Fruit fly (Drosophila melanogaster) whole organism, embryonic: Measurements from ENCODE around the gene how.

Experiments used
- Abd-B ChIP-seq: fragments of 200-800 bp; sonication (Bioruptor generic); optimal IDR thresholded peaks from 2 replicates; lab custom pipeline; 2018; ENCODE audit warnings: missing biosample characterization, mild to moderate bottlenecking, missing genetic modification characterization, moderate library complexity
- Adf1 ChIP-seq: fragments of 200-800 bp; sonication (Bioruptor generic); IDR thresholded peaks from 2 replicates; pipeline ENCODE4 v1.3.6; 2022; ENCODE audit warnings: missing biosample characterization, missing genetic modification characterization
- Aef1 ChIP-seq: fragments of 200-800 bp; sonication (Bioruptor generic); IDR thresholded peaks from 3 replicates; pipeline ENCODE4 v1.3.6; 2022; ENCODE audit warnings: missing biosample characterization, missing genetic modification characterization
- CG11696 ChIP-seq: fragments of 200-800 bp; sonication (Bioruptor generic); IDR thresholded peaks from 2 replicates; pipeline ENCODE4 v1.3.6; 2022; ENCODE audit warnings: missing biosample characterization, missing genetic modification characterization
- CG13775 ChIP-seq: fragments of 200-800 bp; sonication (Bioruptor generic); optimal IDR thresholded peaks from 3 replicates; lab custom pipeline; 2017; ENCODE audit warnings: missing biosample characterization, mild to moderate bottlenecking, missing genetic modification characterization
- CG14050 ChIP-seq: fragments of 200-800 bp; sonication (Bioruptor generic); IDR thresholded peaks from 3 replicates; pipeline ENCODE4 v1.3.6; 2022; ENCODE audit warnings: missing biosample characterization, missing genetic modification characterization
- CG16779 ChIP-seq: fragments of 200-800 bp; sonication (Bioruptor generic); IDR thresholded peaks from 2 replicates; pipeline ENCODE4 v1.3.6; 2022; ENCODE audit warnings: missing biosample characterization, missing genetic modification characterization
- CG17568 ChIP-seq: fragments of 200-800 bp; sonication (Bioruptor generic); optimal IDR thresholded peaks from 2 replicates; lab custom pipeline; 2018; ENCODE audit warnings: missing biosample characterization, mild to moderate bottlenecking, missing genetic modification characterization, moderate library complexity
- CG1792 ChIP-seq: fragments of 200-800 bp; sonication (Bioruptor generic); optimal IDR thresholded peaks from 2 replicates; lab custom pipeline; 2016; ENCODE audit warnings: missing biosample characterization, missing genetic modification characterization
- CG18476 ChIP-seq: fragments of 200-800 bp; sonication (Bioruptor generic); optimal IDR thresholded peaks from 2 replicates; lab custom pipeline; 2016; ENCODE audit warnings: missing biosample characterization, mild to moderate bottlenecking, missing genetic modification characterization
- CG2199 ChIP-seq: fragments of 200-800 bp; sonication (Bioruptor generic); IDR thresholded peaks from 3 replicates; pipeline ENCODE4 v1.3.6; 2022; ENCODE audit warnings: missing biosample characterization, missing genetic modification characterization
- CG2202 ChIP-seq: fragments of 200-800 bp; sonication (Bioruptor generic); optimal IDR thresholded peaks from 2 replicates; lab custom pipeline; 2018; ENCODE audit warnings: missing biosample characterization, mild to moderate bottlenecking, missing genetic modification characterization
- CG34224 ChIP-seq: fragments of 200-800 bp; sonication (Bioruptor generic); IDR thresholded peaks from 3 replicates; pipeline ENCODE4 v1.3.6; 2022; ENCODE audit warnings: missing biosample characterization, missing genetic modification characterization; ENCODE audit not compliant: partially characterized antibody
- CG5245 ChIP-seq: fragments of 200-800 bp; sonication (Bioruptor generic); optimal IDR thresholded peaks from 3 replicates; lab custom pipeline; 2016; ENCODE audit warnings: missing biosample characterization, missing genetic modification characterization
- CG6683 ChIP-seq: fragments of 200-800 bp; sonication (Bioruptor generic); optimal IDR thresholded peaks from 2 replicates; lab custom pipeline; 2017; ENCODE audit warnings: missing biosample characterization, mild to moderate bottlenecking, missing genetic modification characterization, missing genetic modification reagents
- CG6765 ChIP-seq: fragments of 200-800 bp; sonication (Bioruptor generic); optimal IDR thresholded peaks from 3 replicates; lab custom pipeline; 2017; ENCODE audit warnings: missing biosample characterization, mild to moderate bottlenecking, missing genetic modification characterization
- CG6813 ChIP-seq: fragments of 200-800 bp; sonication (Bioruptor generic); optimal IDR thresholded peaks from 2 replicates; lab custom pipeline; 2017; ENCODE audit warnings: missing biosample characterization, missing genetic modification characterization, mild to moderate bottlenecking, moderate library complexity, missing genetic modification reagents
- CG7556 ChIP-seq: fragments of 200-800 bp; sonication (Bioruptor generic); optimal IDR thresholded peaks from 2 replicates; lab custom pipeline; 2017; ENCODE audit warnings: missing biosample characterization, mild to moderate bottlenecking, missing genetic modification characterization
- CG8290 ChIP-seq, 3 experiments: fragments of 200-800 bp; sonication (Bioruptor generic); optimal IDR thresholded peaks; 2 replicates each; lab custom pipeline; 2016 to 2019; ENCODE audit warnings: missing biosample characterization in 3 of 3, missing genetic modification characterization in 3 of 3, mild to moderate bottlenecking in 2 of 3, moderate library complexity in 1 of 3
- CG9797 ChIP-seq: fragments of 200-800 bp; sonication (Bioruptor generic); optimal IDR thresholded peaks from 3 replicates; lab custom pipeline; 2018; ENCODE audit warnings: missing biosample characterization, mild to moderate bottlenecking, missing genetic modification characterization
- Fer3 ChIP-seq: fragments of 200-800 bp; sonication (Bioruptor generic); optimal IDR thresholded peaks from 2 replicates; lab custom pipeline; 2018; ENCODE audit warnings: missing biosample characterization, mild to moderate bottlenecking, missing genetic modification characterization, moderate library complexity
- HLH3B ChIP-seq: fragments of 200-800 bp; sonication (Bioruptor generic); IDR thresholded peaks from 2 replicates; pipeline ENCODE4 v1.3.6; 2022; ENCODE audit warnings: missing biosample characterization, missing genetic modification characterization
- HLH54F ChIP-seq: fragments of 200-800 bp; sonication (Bioruptor generic); optimal IDR thresholded peaks from 3 replicates; lab custom pipeline; 2016; ENCODE audit warnings: missing biosample characterization, missing genetic modification characterization
- Hey ChIP-seq: fragments of 200-800 bp; sonication (Bioruptor generic); optimal IDR thresholded peaks from 3 replicates; lab custom pipeline; 2018; ENCODE audit warnings: missing biosample characterization, mild to moderate bottlenecking, missing genetic modification characterization
- MBD-R2 ChIP-seq: fragments of 200-800 bp; sonication (Bioruptor generic); IDR thresholded peaks from 2 replicates; pipeline ENCODE4 v1.3.6; 2022; ENCODE audit warnings: missing biosample characterization, missing genetic modification characterization
- NFAT ChIP-seq: fragments of 200-800 bp; sonication (Bioruptor generic); IDR thresholded peaks from 2 replicates; pipeline ENCODE4 v1.3.6; 2022; ENCODE audit warnings: missing biosample characterization, missing genetic modification characterization
- Oaz ChIP-seq: fragments of 200-800 bp; sonication (Bioruptor generic); IDR thresholded peaks from 2 replicates; pipeline ENCODE4 v1.3.6; 2022; ENCODE audit warnings: missing biosample characterization, missing genetic modification characterization
- chif ChIP-seq, 2 experiments: fragments of 200-800 bp; sonication (Bioruptor generic); optimal IDR thresholded peaks; 3 replicates each; lab custom pipeline; 2016; ENCODE audit warnings: missing biosample characterization in 2 of 2, missing genetic modification characterization in 2 of 2
- danr ChIP-seq: fragments of 200-800 bp; sonication (Bioruptor generic); IDR thresholded peaks from 2 replicates; pipeline ENCODE4 v1.3.6; 2022; ENCODE audit warnings: missing biosample characterization, missing genetic modification characterization
- dati ChIP-seq: fragments of 200-800 bp; sonication (Bioruptor generic); IDR thresholded peaks from 2 replicates; pipeline ENCODE4 v1.3.6; 2022; ENCODE audit warnings: missing biosample characterization, missing genetic modification characterization
- ems ChIP-seq: fragments of 200-800 bp; sonication (Bioruptor generic); optimal IDR thresholded peaks from 3 replicates; lab custom pipeline; 2016; ENCODE audit warnings: missing biosample characterization, missing genetic modification characterization
- en ChIP-seq: fragments of 200-800 bp; sonication (Bioruptor generic); optimal IDR thresholded peaks from 2 replicates; lab custom pipeline; 2016; ENCODE audit warnings: missing biosample characterization, missing genetic modification characterization
- exex ChIP-seq: fragments of 200-800 bp; sonication (Bioruptor generic); optimal IDR thresholded peaks from 4 replicates; lab custom pipeline; 2018; ENCODE audit warnings: missing biosample characterization, mild to moderate bottlenecking, missing genetic modification characterization, moderate library complexity
- eyg ChIP-seq: fragments of 200-800 bp; sonication (Bioruptor generic); optimal IDR thresholded peaks from 3 replicates; lab custom pipeline; 2016; ENCODE audit warnings: missing biosample characterization, missing genetic modification characterization
- fd64A ChIP-seq: fragments of 200-800 bp; sonication (Bioruptor generic); optimal IDR thresholded peaks from 3 replicates; lab custom pipeline; 2018; ENCODE audit warnings: missing biosample characterization, mild to moderate bottlenecking, missing genetic modification characterization
- gfzf ChIP-seq: fragments of 200-800 bp; sonication (Bioruptor generic); optimal IDR thresholded peaks from 2 replicates; lab custom pipeline; 2016; ENCODE audit warnings: missing biosample characterization, mild to moderate bottlenecking, missing genetic modification characterization, moderate library complexity
- hb ChIP-seq: fragments of 200-800 bp; sonication (Bioruptor generic); IDR thresholded peaks from 3 replicates; pipeline ENCODE4 v1.3.6; 2022; ENCODE audit warnings: missing biosample characterization, missing genetic modification characterization; ENCODE audit not compliant: partially characterized antibody
- lab ChIP-seq: fragments of 200-800 bp; sonication (Bioruptor generic); optimal IDR thresholded peaks from 3 replicates; lab custom pipeline; 2017; ENCODE audit warnings: missing biosample characterization, missing genetic modification characterization, mild to moderate bottlenecking, moderate library complexity, missing genetic modification reagents
- lola ChIP-seq, 3 experiments: fragments of >200 bp in 2 of 3; fragments of 200-800 bp in 1 of 3; sonication (Bioruptor generic) in 1 of 3; optimal IDR thresholded peaks; 2 replicates each; lab custom pipeline; 2017 to 2019; ENCODE audit warnings: missing biosample characterization in 3 of 3, missing genetic modification characterization in 3 of 3, mild to moderate bottlenecking in 1 of 3, moderate library complexity in 1 of 3
- nau ChIP-seq: fragments of 200-800 bp; sonication (Bioruptor generic); optimal IDR thresholded peaks from 3 replicates; lab custom pipeline; 2017; ENCODE audit warnings: missing biosample characterization, mild to moderate bottlenecking, missing genetic modification characterization, missing genetic modification reagents
- odd ChIP-seq: fragments of 200-800 bp; sonication (Bioruptor generic); optimal IDR thresholded peaks from 2 replicates; lab custom pipeline; 2017; ENCODE audit warnings: missing biosample characterization, mild to moderate bottlenecking, missing genetic modification characterization
- p53 ChIP-seq: fragments of 200-800 bp; sonication (Bioruptor generic); optimal IDR thresholded peaks from 2 replicates; lab custom pipeline; 2016; ENCODE audit warnings: missing biosample characterization, missing genetic modification characterization
- pita ChIP-seq: fragments of 200-800 bp; sonication (Bioruptor generic); optimal IDR thresholded peaks from 2 replicates; lab custom pipeline; 2017; ENCODE audit warnings: missing biosample characterization, mild to moderate bottlenecking, missing genetic modification characterization
- prd ChIP-seq, 3 experiments: fragments of >200 bp in 2 of 3; fragments of 200-800 bp in 1 of 3; sonication (Bioruptor generic) in 1 of 3; optimal IDR thresholded peaks in 2 of 3; IDR thresholded peaks in 1 of 3; 2 replicates in 2 of 3; 3 replicates in 1 of 3; pipeline versions ENCODE4 v1.3.6 to Lab custom; 2017 to 2022; ENCODE audit warnings: missing biosample characterization in 1 of 3, missing genetic modification characterization in 1 of 3
- run ChIP-seq: fragments of 200-800 bp; sonication (Bioruptor generic); optimal IDR thresholded peaks from 3 replicates; lab custom pipeline; 2018; ENCODE audit warnings: missing biosample characterization, mild to moderate bottlenecking, missing genetic modification characterization
- scrt ChIP-seq: fragments of 200-800 bp; sonication (Bioruptor generic); optimal IDR thresholded peaks from 2 replicates; lab custom pipeline; 2018; ENCODE audit warnings: missing biosample characterization, mild to moderate bottlenecking, missing genetic modification characterization, moderate library complexity
- seq ChIP-seq: fragments of 200-800 bp; sonication (Bioruptor generic); IDR thresholded peaks from 2 replicates; pipeline ENCODE4 v1.3.6; 2022; ENCODE audit warnings: missing biosample characterization, missing genetic modification characterization
- shn ChIP-seq: fragments of 200-800 bp; sonication (Bioruptor generic); optimal IDR thresholded peaks from 3 replicates; lab custom pipeline; 2016; ENCODE audit warnings: missing biosample characterization, missing genetic modification characterization
- sim ChIP-seq: fragments of 200-800 bp; sonication (Bioruptor generic); IDR thresholded peaks from 2 replicates; pipeline ENCODE4 v1.3.6; 2022; ENCODE audit warnings: missing biosample characterization, missing genetic modification characterization
- tio ChIP-seq: fragments of 200-800 bp; sonication (Bioruptor generic); optimal IDR thresholded peaks from 2 replicates; lab custom pipeline; 2017; ENCODE audit warnings: missing biosample characterization, missing genetic modification characterization, inconsistent platforms

how gene

DNA sequence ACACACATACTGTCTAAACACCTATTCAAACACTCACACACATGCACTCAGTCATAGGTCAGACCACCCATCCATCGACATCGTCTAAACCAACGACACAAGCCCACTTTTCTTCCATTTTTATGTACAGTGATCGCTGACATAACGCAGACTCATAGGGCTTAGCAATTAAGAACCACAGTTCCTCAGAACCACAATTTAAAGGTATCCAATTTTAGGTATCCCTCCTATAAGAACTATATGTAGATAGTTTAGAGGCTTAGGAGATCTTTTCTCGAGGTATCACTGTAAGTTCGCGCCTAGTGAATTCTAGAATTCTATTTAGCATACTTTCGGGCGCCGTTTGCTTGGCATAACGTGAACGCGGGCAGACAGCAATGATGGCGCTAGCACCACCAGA, 49.1 kb upstream of the how start (continued):
- TF ChIP-seq CG6813 (no peak), eyg (GFP tag; lab: Kevin White, UChicago) (peak; percentile 16), CG34224 (GFP tag; lab: Robert Waterston, UW) (no peak), Oaz (GFP tag; lab: Robert Waterston, UW) (no peak), hb (GFP tag; lab: Robert Waterston, UW) (no peak), CG1792 (GFP tag; lab: Kevin White, UChicago) (no peak), fd64A (GFP tag; lab: Kevin White, UChicago) (no peak), CG8290 (GFP tag; optimal IDR thresholded peaks at IDR 0.05; lab: Kevin White, UChicago) (no peak), CG8290 (tag; optimal IDR thresholded peaks at IDR 0.05; lab: Kevin White, UChicago) (no peak), Abd-B (GFP tag; lab: Kevin White, UChicago) (peak; percentile 66), MBD-R2 (peak; percentile 20; the same call in 1 of the 2 replicates), Fer3 (tag; lab: Kevin White, UChicago) (no peak), danr (peak; percentile 32; the same call in 1 of the 2 replicates), run (tag; lab: Kevin White, UChicago) (no peak), Hey (tag; lab: Kevin White, UChicago) (no peak), prd (optimal IDR thresholded peaks at IDR 0.05; lab: Kevin White, UChicago) (no peak), prd (GFP tag; IDR thresholded peaks at IDR 0.05; lab: Robert Waterston, UW) (peak; percentile 70; the same call in 2 of the 3 replicates), pita (no peak), scrt (no peak), Adf1 (GFP tag; lab: Robert Waterston, UW) (no peak), exex (no peak), en (no peak), Aef1 (GFP tag; lab: Robert Waterston, UW) (peak; percentile 67), CG2202 (tag; lab: Kevin White, UChicago) (no peak), CG7556 (GFP tag; lab: Kevin White, UChicago) (no peak), lola (GFP tag; optimal IDR thresholded peaks at IDR 0.05; lab: Kevin White, UChicago) (no peak), ems (GFP tag; lab: Kevin White, UChicago) (peak; percentile 13), lab (peak; percentile 32), CG2199 (GFP tag; lab: Robert Waterston, UW) (no peak), HLH54F (GFP tag; lab: Kevin White, UChicago) (peak; percentile 19), nau (no peak), HLH3B (GFP tag; lab: Robert Waterston, UW) (peak; percentile 34; the same call in 1 of the 2 replicates), tio (peak; percentile 14), seq (GFP tag; lab: Robert Waterston, UW) (no peak), CG18476 (GFP tag; lab: Kevin White, UChicago) (no peak), CG5245 (GFP tag; lab: Kevin White, UChicago) (no peak), p53 (GFP tag; lab: Kevin White, UChicago) (no peak), sim (no peak), CG14050 (no peak), shn (no peak), CG16779 (GFP tag; lab: Robert Waterston, UW) (no peak), odd (GFP tag; lab: Kevin White, UChicago) (no peak), chif (GFP tag; optimal IDR thresholded peaks at IDR 0.05; lab: Kevin White, UChicago) (peak; percentile 15 to 46), CG6683 (GFP tag; lab: Kevin White, UChicago) (no peak), dati (GFP tag; lab: Robert Waterston, UW) (no peak), NFAT (peak; percentile 61; the same call in 1 of the 2 replicates), CG11696 (0 out of 2 replicates have a peak, but pooled peaks have one; percentile 23), CG17568 (GFP tag; lab: Kevin White, UChicago) (no peak), CG6765 (no peak), gfzf (GFP tag; lab: Kevin White, UChicago) (no peak), CG9797 (no peak), CG13775 (no peak)
